Fruit fly (Drosophila melanogaster) whole organism, pupa: ENCODE results near the gene MED18.

Experiments used
- CG10348 ChIP-seq: fragments of 200-800 bp; sonication (Bioruptor generic); IDR thresholded peaks from 2 replicates; pipeline ENCODE4 v1.3.6; 2022; ENCODE audit warnings: missing biosample characterization, missing genetic modification characterization
- CG13204 ChIP-seq: fragments of 200-800 bp; sonication (Bioruptor generic); optimal IDR thresholded peaks from 2 replicates; lab custom pipeline; 2018; ENCODE audit warnings: missing biosample characterization, mild to moderate bottlenecking, missing genetic modification characterization, moderate library complexity
- CG14655 ChIP-seq: fragments of 200-800 bp; sonication (Bioruptor generic); optimal IDR thresholded peaks from 3 replicates; lab custom pipeline; 2017; ENCODE audit warnings: mild to moderate bottlenecking, missing biosample characterization, missing genetic modification reagents, missing genetic modification characterization
- CG15710 ChIP-seq: fragments of 200-800 bp; sonication (Bioruptor generic); optimal IDR thresholded peaks from 2 replicates; lab custom pipeline; 2018; ENCODE audit warnings: missing biosample characterization, mild to moderate bottlenecking, missing genetic modification characterization, moderate library complexity
- CG17806 ChIP-seq: fragments of 200-800 bp; sonication (Bioruptor generic); optimal IDR thresholded peaks from 2 replicates; lab custom pipeline; 2018; ENCODE audit warnings: missing biosample characterization, mild to moderate bottlenecking, missing genetic modification characterization, moderate library complexity
- CG32121 ChIP-seq: fragments of 200-800 bp; sonication (Bioruptor generic); IDR thresholded peaks from 2 replicates; pipeline ENCODE4 v1.3.6; 2022; ENCODE audit warnings: missing biosample characterization, missing genetic modification characterization
- CG4496 ChIP-seq: fragments of 200-800 bp; sonication (Bioruptor generic); IDR thresholded peaks from 3 replicates; pipeline ENCODE4 v1.3.6; 2022; ENCODE audit warnings: missing biosample characterization, missing genetic modification characterization
- CG8159 ChIP-seq: fragments of 200-800 bp; sonication (Bioruptor generic); optimal IDR thresholded peaks from 3 replicates; lab custom pipeline; 2018; ENCODE audit warnings: missing biosample characterization, mild to moderate bottlenecking, missing genetic modification characterization, moderate library complexity
- CG8301 ChIP-seq: fragments of 200-800 bp; sonication (Bioruptor generic); optimal IDR thresholded peaks from 2 replicates; lab custom pipeline; 2018; ENCODE audit warnings: missing biosample characterization, mild to moderate bottlenecking, missing genetic modification characterization
- CG9948 ChIP-seq: fragments of 200-800 bp; sonication (Bioruptor generic); optimal IDR thresholded peaks from 2 replicates; lab custom pipeline; 2018; ENCODE audit warnings: missing biosample characterization, mild to moderate bottlenecking, missing genetic modification characterization, moderate library complexity
- EcR ChIP-seq: fragments of 200-800 bp; sonication (Bioruptor generic); optimal IDR thresholded peaks from 3 replicates; lab custom pipeline; 2019; ENCODE audit warnings: missing biosample characterization, missing genetic modification characterization, mild to moderate bottlenecking, moderate library complexity, missing genetic modification reagents
- Ets98B ChIP-seq: fragments of 200-800 bp; sonication (Bioruptor generic); IDR thresholded peaks from 2 replicates; pipeline ENCODE4 v1.3.6; 2022; ENCODE audit warnings: missing biosample characterization, missing genetic modification characterization
- Pif1B ChIP-seq: fragments of 200-800 bp; sonication (Bioruptor generic); optimal IDR thresholded peaks from 3 replicates; lab custom pipeline; 2016; ENCODE audit warnings: missing biosample characterization, missing genetic modification characterization
- fd96Ca ChIP-seq: fragments of 200-800 bp; sonication (Bioruptor generic); IDR thresholded peaks from 3 replicates; pipeline ENCODE4 v1.3.6; 2022; ENCODE audit warnings: missing biosample characterization, missing genetic modification characterization

DNA sequence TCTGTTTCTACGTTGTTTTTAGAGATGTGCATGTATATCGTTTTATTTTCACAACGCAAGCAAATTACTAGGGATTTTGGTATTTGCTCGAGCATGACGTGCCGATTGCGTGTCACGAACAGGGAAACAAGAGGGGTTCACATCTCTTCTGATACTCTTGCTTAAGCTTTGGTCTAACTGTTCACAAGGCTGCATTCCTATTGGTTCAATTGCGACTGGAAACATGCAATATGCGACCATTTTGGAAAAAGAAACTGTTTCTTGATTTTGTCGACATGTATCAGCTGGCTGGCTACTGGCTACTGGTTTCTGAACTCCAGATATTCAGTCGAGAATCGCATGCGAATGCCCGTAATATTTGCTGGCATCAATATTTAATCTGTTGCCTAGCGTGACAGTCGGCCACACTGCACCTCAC is 14.4 kb downstream of the MED18 start, which contains the start of gene Coa8:
- TF ChIP-seq CG10348: no peak
- TF ChIP-seq EcR: no peak
- TF ChIP-seq CG32121 (GFP tag; lab: Robert Waterston, UW): no peak; the same call in 1 of the 2 replicates
- peak; percentile 35 for TF ChIP-seq CG15710 (tag; lab: Kevin White, UChicago)
- TF ChIP-seq CG13204: no peak
- peak; percentile 67; the same call in 2 of the 3 replicates for TF ChIP-seq CG4496 (GFP tag; lab: Robert Waterston, UW)
- TF ChIP-seq CG17806 (tag; lab: Kevin White, UChicago): no peak
- no peak for TF ChIP-seq CG8301 (tag; lab: Kevin White, UChicago)
- TF ChIP-seq CG8159 (tag; lab: Kevin White, UChicago): peak; percentile 35
- peak; percentile 51; the same call in 2 of the 3 replicates for TF ChIP-seq fd96Ca (GFP tag; lab: Robert Waterston, UW)
- no peak for TF ChIP-seq CG9948
- peak; percentile 35 for TF ChIP-seq Ets98B (GFP tag; lab: Robert Waterston, UW)
- no peak for TF ChIP-seq CG14655 (GFP tag; lab: Kevin White, UChicago)
- TF ChIP-seq Pif1B: no peak
